Worm (Caenorhabditis elegans) whole organism, midembryonic: ENCODE measurements around the gene F15B9.11.

Experiments
- T22C8.4 ChIP-seq: fragments of 200-800 bp; sonication (Bioruptor generic); IDR thresholded peaks from 2 replicates; pipeline ENCODE4 v1.3.6; 2022; ENCODE audit warnings: missing genetic modification characterization, missing compliant biosample characterization
- cog-1 ChIP-seq: sonication (generic microtip); optimal IDR thresholded peaks from 2 replicates; lab custom pipeline; 2016; ENCODE audit warnings: missing genetic modification characterization, missing compliant biosample characterization
- flt-1 ChIP-seq: fragments of 200-800 bp; sonication (Bioruptor generic); IDR thresholded peaks from 2 replicates; pipeline ENCODE4 v1.3.6; 2022; ENCODE audit warnings: missing genetic modification characterization, missing compliant biosample characterization
- klf-2 ChIP-seq: fragments of 200-800 bp; sonication (Bioruptor generic); conservative IDR thresholded peaks from 2 replicates; pipeline ENCODE4 v1.3.6; 2022; ENCODE audit warnings: missing genetic modification reagents, missing genetic modification characterization, missing compliant biosample characterization
- ref-1 ChIP-seq: fragments of 200-800 bp; sonication (Bioruptor generic); conservative IDR thresholded peaks from 2 replicates; pipeline ENCODE4 v1.3.6; 2022; ENCODE audit warnings: missing genetic modification reagents, missing genetic modification characterization, missing compliant biosample characterization
- tab-1 ChIP-seq: fragments of 200-800 bp; sonication (Bioruptor generic); IDR thresholded peaks from 2 replicates; pipeline ENCODE4 v1.3.6; 2022; ENCODE audit warnings: missing genetic modification characterization, missing compliant biosample characterization
- ztf-23 ChIP-seq: fragments of 200-800 bp; sonication (Bioruptor generic); IDR thresholded peaks from 2 replicates; pipeline ENCODE4 v1.3.6; 2022; ENCODE audit warnings: missing genetic modification reagents, missing genetic modification characterization, missing compliant biosample characterization
- ztf-29 ChIP-seq: fragments of 200-800 bp; sonication (Bioruptor generic); IDR thresholded peaks from 2 replicates; pipeline ENCODE4 v1.3.6; 2022; ENCODE audit warnings: missing genetic modification reagents, missing genetic modification characterization, missing compliant biosample characterization

DNA sequence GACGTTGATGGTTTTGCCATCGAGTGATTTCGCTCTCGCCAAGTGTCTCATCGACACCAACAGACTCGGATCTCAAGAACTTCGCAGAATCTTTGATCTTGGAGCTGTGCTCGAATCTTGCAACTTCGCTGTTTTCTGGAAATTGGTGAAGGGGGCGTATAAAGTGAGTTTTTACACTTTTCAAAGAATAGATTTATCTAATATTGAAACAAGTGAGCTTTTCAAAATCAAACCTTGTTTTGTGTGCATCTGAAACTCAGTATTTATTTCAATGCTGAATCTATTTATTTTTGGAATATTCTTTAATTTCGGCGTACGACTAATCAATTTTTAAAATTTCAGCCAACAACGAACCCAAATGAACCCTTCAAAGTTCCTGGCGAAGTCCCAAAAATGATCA lies 38.4 kb downstream of the F15B9.11 start:
- no peak for TF ChIP-seq T22C8.4
- no peak for TF ChIP-seq ztf-23 (GFP tag; lab: Robert Waterston, UW)
- TF ChIP-seq klf-2 = no peak
- no peak for TF ChIP-seq tab-1 (GFP tag; lab: Robert Waterston, UW)
- TF ChIP-seq cog-1 (tag; lab: Kevin White, UChicago) = no peak
- no peak for TF ChIP-seq ref-1 (GFP tag; lab: Robert Waterston, UW)
- no peak for TF ChIP-seq ztf-29 (GFP tag; lab: Robert Waterston, UW)
- TF ChIP-seq flt-1 (GFP tag; lab: Robert Waterston, UW) = no peak
